Worm (Caenorhabditis elegans) whole organism, L4/young adult: ENCODE measurements around the gene hlh-27.

Experiments
- W03F9.2 ChIP-seq: fragments of 150-350 bp; optimal IDR thresholded peaks from 2 replicates; lab custom pipeline; 2014; ENCODE audit warnings: missing biosample characterization, missing genetic modification characterization
- dao-5 ChIP-seq: sonication (generic microtip); optimal IDR thresholded peaks from 2 replicates; lab custom pipeline; 2016; ENCODE audit warnings: missing genotype, missing genetic modification characterization, moderate library complexity, missing compliant biosample characterization

- TF ChIP-seq dao-5 (tag; lab: Kevin White, UChicago) (no peak), W03F9.2 (tag; lab: Kevin White, UChicago) (no peak)
Measured at ce11 chrII:5517643-5518042, 22.4 kb downstream of the hlh-27 start, which contains the start of gene ZK177.9.
